Worm (Caenorhabditis elegans) whole organism, L4/young adult: ENCODE results near the gene C29A12.1.

Source experiments
- W03F9.2 ChIP-seq: fragments of 150-350 bp; optimal IDR thresholded peaks from 2 replicates; lab custom pipeline; 2014; ENCODE audit warnings: missing biosample characterization, missing genetic modification characterization
- dao-5 ChIP-seq: sonication (generic microtip); optimal IDR thresholded peaks from 2 replicates; lab custom pipeline; 2016; ENCODE audit warnings: missing genotype, missing genetic modification characterization, moderate library complexity, missing compliant biosample characterization
- him-1 ChIP-seq: sonication (generic microtip); optimal IDR thresholded peaks from 2 replicates; lab custom pipeline; 2016; ENCODE audit warnings: missing genotype, missing genetic modification reagents, missing genetic modification characterization, missing compliant biosample characterization

The C29A12.1 gene

ce11 chrV:10813425-10814156, at the start of gene C29A12.1, which contains the start of gene lig-1:
TSS of gene C29A12.1 (minus strand) at chrV:10813487.
TSS of gene lig-1 (plus strand) at chrV:10814106.
- TF ChIP-seq W03F9.2 (peak; percentile 21), dao-5 (tag; lab: Kevin White, UChicago) (no peak)

- TF ChIP-seq dao-5 (tag; lab: Kevin White, UChicago), result no peak
- no peak for TF ChIP-seq him-1 (tag; lab: Kevin White, UChicago)
- TF ChIP-seq W03F9.2, result no peak
Observed at ce11 chrV:10862457-10863097, 49.3 kb upstream of the C29A12.1 start.

ce11 chrV:10861611-10862262, 48.5 kb upstream of the C29A12.1 start:
- no peak for TF ChIP-seq him-1 (tag; lab: Kevin White, UChicago)
- no peak for TF ChIP-seq W03F9.2
- no peak for TF ChIP-seq dao-5 (tag; lab: Kevin White, UChicago)

ce11 chrV:10860526-10861037, 47.3 kb upstream of the C29A12.1 start:
- TF ChIP-seq him-1 (tag; lab: Kevin White, UChicago), result no peak
- no peak for TF ChIP-seq dao-5 (tag; lab: Kevin White, UChicago)
- no peak for TF ChIP-seq W03F9.2

- TF ChIP-seq him-1 (tag; lab: Kevin White, UChicago), result no peak
- no peak for TF ChIP-seq W03F9.2
- TF ChIP-seq dao-5 (tag; lab: Kevin White, UChicago), result no peak
Observed at ce11 chrV:10859775-10860174, 46.5 kb upstream of the C29A12.1 start.

- TF ChIP-seq W03F9.2, result no peak
- TF ChIP-seq him-1 (tag; lab: Kevin White, UChicago), result no peak
- TF ChIP-seq dao-5 (tag; lab: Kevin White, UChicago), result no peak
Observed at ce11 chrV:10859048-10859637, 45.9 kb upstream of the C29A12.1 start.

- peak; percentile 5 for TF ChIP-seq W03F9.2
- TF ChIP-seq dao-5 (tag; lab: Kevin White, UChicago), result no peak
- TF ChIP-seq him-1 (tag; lab: Kevin White, UChicago), result peak; percentile 62
Observed at ce11 chrV:10858340-10858739, 45.1 kb upstream of the C29A12.1 start.

- TF ChIP-seq dao-5 (tag; lab: Kevin White, UChicago), result no peak
- TF ChIP-seq him-1 (tag; lab: Kevin White, UChicago), result no peak
- TF ChIP-seq W03F9.2, result no peak
Observed at ce11 chrV:10856901-10857637, 43.8 kb upstream of the C29A12.1 start.

ce11 chrV:10855363-10855762, 42.1 kb upstream of the C29A12.1 start:
- TF ChIP-seq W03F9.2, result no peak
- no peak for TF ChIP-seq him-1 (tag; lab: Kevin White, UChicago)
- TF ChIP-seq dao-5 (tag; lab: Kevin White, UChicago), result no peak

- TF ChIP-seq dao-5 (tag; lab: Kevin White, UChicago), result no peak
- no peak for TF ChIP-seq him-1 (tag; lab: Kevin White, UChicago)
- TF ChIP-seq W03F9.2, result no peak
Observed at ce11 chrV:10854197-10854596, 40.9 kb upstream of the C29A12.1 start.

- TF ChIP-seq W03F9.2 (no peak), dao-5 (tag; lab: Kevin White, UChicago) (no peak)
Observed at ce11 chrV:10846893-10847292, 33.6 kb upstream of the C29A12.1 start, which contains the start of gene C29A12.6. TSS of gene C29A12.6 (plus strand) at chrV:10847193.

ce11 chrV:10839398-10839797, 26.1 kb upstream of the C29A12.1 start:
- TF ChIP-seq W03F9.2 (no peak), him-1 (tag; lab: Kevin White, UChicago) (no peak), dao-5 (tag; lab: Kevin White, UChicago) (no peak)

ce11 chrV:10838204-10838603, 24.9 kb upstream of the C29A12.1 start:
- TF ChIP-seq him-1 (tag; lab: Kevin White, UChicago) (no peak), dao-5 (tag; lab: Kevin White, UChicago) (no peak), W03F9.2 (no peak)
